Fruit fly (Drosophila melanogaster): Measurements from ENCODE around the gene Acsf2.

Acsf2 gene

DNA sequence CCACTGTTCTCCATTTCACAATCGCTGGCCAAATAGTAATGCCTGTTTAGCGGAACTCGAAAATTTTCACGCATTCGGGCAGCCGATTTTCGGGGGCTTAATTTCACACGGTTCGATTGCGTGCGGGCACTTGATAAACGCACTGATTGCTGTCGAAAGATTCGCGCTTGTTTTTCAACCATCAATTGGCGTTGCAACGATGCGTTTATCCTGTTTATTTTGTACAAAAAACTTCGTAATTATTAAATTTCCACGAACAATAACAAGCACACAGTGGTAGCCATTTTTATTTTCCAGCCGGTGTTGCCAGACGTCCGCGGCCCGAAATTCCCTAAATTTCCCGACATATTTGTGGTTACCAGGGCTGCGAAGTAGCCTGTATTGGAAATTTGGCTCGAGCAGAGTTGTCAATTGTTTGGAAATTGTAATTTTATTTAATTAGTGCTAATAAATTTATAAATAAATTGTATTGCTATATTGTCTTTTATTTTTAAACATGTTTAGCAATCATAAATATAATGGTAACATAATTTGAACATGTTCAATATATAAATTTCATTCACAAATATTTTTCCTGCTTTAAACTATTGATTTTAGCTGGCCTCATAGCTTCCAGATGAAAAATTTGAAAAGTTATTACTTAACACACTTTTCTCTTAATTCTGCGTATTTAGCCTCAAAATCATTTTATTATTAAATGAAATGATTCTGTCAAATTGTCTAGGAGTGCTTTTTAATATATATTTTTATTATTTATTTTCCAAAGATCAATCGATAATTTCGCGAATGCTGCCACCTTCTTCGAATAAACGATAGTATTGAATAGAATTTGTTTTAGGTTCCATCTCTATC, 15.4 kb downstream of the Acsf2 start, which contains the start of the genes Ncoa6 and cype (continued):
- peak; percentile 29 for TF ChIP-seq Dek (tag; optimal IDR thresholded peaks at IDR 0.05)
- TF ChIP-seq CG17385 (GFP tag; optimal IDR thresholded peaks at IDR 0.05), result peak; percentile 22
- TF ChIP-seq dan (GFP tag; IDR thresholded peaks at IDR 0.05), result no peak
- TF ChIP-seq MESR4 (GFP tag; optimal IDR thresholded peaks at IDR 0.05), result peak; percentile 85
- no peak for TF ChIP-seq Adf1 (GFP tag; IDR thresholded peaks at IDR 0.05)
- peak; percentile 9 for TF ChIP-seq Atf3 (GFP tag; optimal IDR thresholded peaks at IDR 0.05)
- TF ChIP-seq B-H1 (GFP tag; IDR thresholded peaks at IDR 0.05), result 0 out of 3 replicates have a peak, but pooled peaks have one; percentile 15
- no peak for TF ChIP-seq stc (GFP tag; IDR thresholded peaks at IDR 0.05)
- no peak for TF ChIP-seq oc (tag; optimal IDR thresholded peaks at IDR 0.05)
- peak; percentile 73 for TF ChIP-seq pzg (GFP tag; optimal IDR thresholded peaks at IDR 0.05)
- TF ChIP-seq CG14014 (GFP tag; IDR thresholded peaks at IDR 0.05), result 0 out of 2 replicates have a peak, but pooled peaks have one; percentile 21
- TF ChIP-seq ttk (GFP tag; IDR thresholded peaks at IDR 0.05), result peak; percentile 41
- no peak for TF ChIP-seq HLH3B (GFP tag; IDR thresholded peaks at IDR 0.05)
- TF ChIP-seq ind (GFP tag; optimal IDR thresholded peaks at IDR 0.05), result peak; percentile 32
- peak; percentile 58 for TF ChIP-seq CG10267 (tag; optimal IDR thresholded peaks at IDR 0.05)
- TF ChIP-seq ranshi (GFP tag; IDR thresholded peaks at IDR 0.05), result peak; percentile 54; the same call in 1 of the 2 replicates
- TF ChIP-seq vfl (GFP tag; optimal IDR thresholded peaks at IDR 0.05), result peak; percentile 16
- TF ChIP-seq CG15696 (tag; optimal IDR thresholded peaks at IDR 0.05), result peak; percentile 51
- TF ChIP-seq Hr51 (GFP tag; optimal IDR thresholded peaks at IDR 0.05), result peak in 1 of 2 experiments; percentile 66
- no peak for TF ChIP-seq Atf-2 (GFP tag; optimal IDR thresholded peaks at IDR 0.05)
- TF ChIP-seq CG2889 (GFP tag; IDR thresholded peaks at IDR 0.05), result no peak
- no peak; the same call in 1 of the 2 replicates for TF ChIP-seq Nf-YA (GFP tag; IDR thresholded peaks at IDR 0.05)
- TF ChIP-seq CG34376 (GFP tag; optimal IDR thresholded peaks at IDR 0.05), result no peak
- TF ChIP-seq prd (optimal IDR thresholded peaks at IDR 0.05), result no peak
- peak; percentile 58 for TF ChIP-seq prd (GFP tag; IDR thresholded peaks at IDR 0.05)
- TF ChIP-seq wek (GFP tag; optimal IDR thresholded peaks at IDR 0.05), result no peak
- no peak for TF ChIP-seq kni (GFP tag; optimal IDR thresholded peaks at IDR 0.05)
- peak; percentile 65 for TF ChIP-seq CG13775 (GFP tag; optimal IDR thresholded peaks at IDR 0.05)
- peak; percentile 2 for TF ChIP-seq CG4617 (GFP tag; optimal IDR thresholded peaks at IDR 0.05; ENCODE audit: borderline replicate concordance)
- peak; percentile 40; the same call in 1 of the 2 replicates for TF ChIP-seq CG11085 (GFP tag; IDR thresholded peaks at IDR 0.05)
- peak; percentile 35 for TF ChIP-seq CG10654 (GFP tag; optimal IDR thresholded peaks at IDR 0.05)
- TF ChIP-seq CG17359 (tag; optimal IDR thresholded peaks at IDR 0.05), result peak; percentile 45
- no peak for TF ChIP-seq CG1529 (GFP tag; optimal IDR thresholded peaks at IDR 0.05)
- no peak for TF ChIP-seq nau (GFP tag; optimal IDR thresholded peaks at IDR 0.05)
- peak; percentile 40; the same call in 2 of the 3 replicates for TF ChIP-seq CG34422 (GFP tag; IDR thresholded peaks at IDR 0.05)
- peak; percentile 70 for TF ChIP-seq Ets65A (GFP tag)
- peak; percentile 86 for TF ChIP-seq zen2 (GFP tag; IDR thresholded peaks at IDR 0.05; ENCODE audit: partially characterized antibody)
- TF ChIP-seq CkIIα-i1 (GFP tag; IDR thresholded peaks at IDR 0.05), result no peak
- TF ChIP-seq kay (GFP tag; optimal IDR thresholded peaks at IDR 0.05), result no peak
- no peak for TF ChIP-seq tll (GFP tag; optimal IDR thresholded peaks at IDR 0.05)
- 0 out of 2 replicates have a peak, but pooled peaks have one; percentile 27 for TF ChIP-seq klu (GFP tag; IDR thresholded peaks at IDR 0.05)
- TF ChIP-seq wor (GFP tag; IDR thresholded peaks at IDR 0.05), result no peak
- no peak for TF ChIP-seq pho (GFP tag; optimal IDR thresholded peaks at IDR 0.05)
- TF ChIP-seq Pdp1 (GFP tag; optimal IDR thresholded peaks at IDR 0.05), result no peak
- TF ChIP-seq fd102C (GFP tag; optimal IDR thresholded peaks at IDR 0.05), result no peak
- peak; percentile 54 for TF ChIP-seq Abd-B (GFP tag; optimal IDR thresholded peaks at IDR 0.05)
- TF ChIP-seq CHES-1-like (GFP tag; optimal IDR thresholded peaks at IDR 0.05), result no peak
- TF ChIP-seq CG2875 (GFP tag; optimal IDR thresholded peaks at IDR 0.05), result no peak
- TF ChIP-seq Dref (GFP tag; IDR thresholded peaks at IDR 0.05), result peak; percentile 64

All from whole organism, embryonic.